Worm (Caenorhabditis elegans): ENCODE results near the gene K02C4.2.

ce11 chrII:8057911-8058310 is 17.6 kb upstream of the K02C4.2 start:
- TF ChIP-seq sdz-12 (GFP tag; optimal IDR thresholded peaks at IDR 0.05), result no peak
- no peak for TF ChIP-seq ztf-11 (tag; optimal IDR thresholded peaks at IDR 0.05)
- no peak for TF ChIP-seq daf-12 (tag; optimal IDR thresholded peaks at IDR 0.05)
